Fruit fly (Drosophila melanogaster): ENCODE results near the gene Hmgcr.

The Hmgcr gene

DNA sequence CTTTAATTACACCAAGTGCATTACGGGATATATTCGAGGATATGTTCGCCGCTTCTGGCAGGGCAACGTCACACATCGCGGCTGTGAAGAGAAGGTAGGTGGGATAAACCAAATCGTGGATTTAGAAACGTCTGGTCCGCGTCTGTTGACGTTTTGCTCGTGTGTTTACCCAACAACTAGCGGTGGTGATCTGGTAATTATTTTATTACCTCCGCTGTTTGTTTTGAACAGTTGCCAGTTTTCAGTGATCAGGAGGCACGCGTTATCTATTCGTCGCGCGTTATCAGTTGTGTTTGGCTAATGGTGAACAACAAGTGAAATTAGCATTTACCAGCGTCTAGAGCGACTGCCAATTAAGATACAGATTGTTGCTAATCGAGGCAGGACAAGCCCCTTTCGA is 4.1 kb upstream of the Hmgcr start (continued):
- TF ChIP-seq Lhr (GFP tag; optimal IDR thresholded peaks at IDR 0.05) (no peak), CG17359 (tag; optimal IDR thresholded peaks at IDR 0.05) (peak; percentile 8), Atf6 (GFP tag; IDR thresholded peaks at IDR 0.05) (peak; percentile 70; the same call in 1 of the 2 replicates), ap (GFP tag; IDR thresholded peaks at IDR 0.05) (no peak), stc (GFP tag; IDR thresholded peaks at IDR 0.05) (no peak), dm (GFP tag; optimal IDR thresholded peaks at IDR 0.05) (no peak), CG10366 (GFP tag; IDR thresholded peaks at IDR 0.05) (no peak), grau (tag; optimal IDR thresholded peaks at IDR 0.05) (no peak), croc (GFP tag; conservative IDR thresholded peaks at IDR 0.05) (no peak), Dp (GFP tag; optimal IDR thresholded peaks at IDR 0.05) (no peak), CG8359 (GFP tag; optimal IDR thresholded peaks at IDR 0.05; ENCODE audit: borderline replicate concordance) (no peak), Vsx1 (GFP tag; optimal IDR thresholded peaks at IDR 0.05) (peak; percentile 41), Awh (GFP tag; IDR thresholded peaks at IDR 0.05) (no peak; the same call in 1 of the 2 replicates), CG7556 (GFP tag; optimal IDR thresholded peaks at IDR 0.05) (no peak), Doc2 (GFP tag; IDR thresholded peaks at IDR 0.05) (no peak), CG15011 (GFP tag; optimal IDR thresholded peaks at IDR 0.05) (peak; percentile 24), Nf-YC (tag; optimal IDR thresholded peaks at IDR 0.05) (no peak), H15 (GFP tag; IDR thresholded peaks at IDR 0.05) (no peak), Dad (GFP tag; optimal IDR thresholded peaks at IDR 0.05) (no peak), CG4820 (GFP tag; optimal IDR thresholded peaks at IDR 0.05) (no peak), gem (tag; optimal IDR thresholded peaks at IDR 0.05) (peak; percentile 9), CG4730 (GFP tag; IDR thresholded peaks at IDR 0.05) (no peak), Oaz (GFP tag; IDR thresholded peaks at IDR 0.05) (no peak), sisA (GFP tag; IDR thresholded peaks at IDR 0.05) (no peak), wor (GFP tag; IDR thresholded peaks at IDR 0.05) (no peak), ATbp (GFP tag; optimal IDR thresholded peaks at IDR 0.05) (peak; percentile 54), h (optimal IDR thresholded peaks at IDR 0.05) (no peak), Atf-2 (GFP tag; optimal IDR thresholded peaks at IDR 0.05) (no peak), kah (GFP tag; optimal IDR thresholded peaks at IDR 0.05) (peak; percentile 24), CG4404 (GFP tag; IDR thresholded peaks at IDR 0.05) (no peak), onecut (GFP tag; IDR thresholded peaks at IDR 0.05) (peak; percentile 21), dimm (GFP tag; IDR thresholded peaks at IDR 0.05) (no peak), CG32772 (GFP tag; IDR thresholded peaks at IDR 0.05) (no peak), run (tag; optimal IDR thresholded peaks at IDR 0.05) (no peak), tll (GFP tag; optimal IDR thresholded peaks at IDR 0.05) (peak in 1 of 2 experiments; percentile 74), CG2875 (GFP tag; optimal IDR thresholded peaks at IDR 0.05) (no peak), TFAM (GFP tag; optimal IDR thresholded peaks at IDR 0.05) (no peak), CG17829 (tag; optimal IDR thresholded peaks at IDR 0.05) (no peak), CG8478 (optimal IDR thresholded peaks at IDR 0.05) (no peak), CG17802 (tag; optimal IDR thresholded peaks at IDR 0.05) (no peak), crc (GFP tag; optimal IDR thresholded peaks at IDR 0.05) (no peak), sens (GFP tag) (peak; percentile 26), CG31365 (tag; optimal IDR thresholded peaks at IDR 0.05) (peak; percentile 37), Ets97D (GFP tag; optimal IDR thresholded peaks at IDR 0.05) (no peak), zfh2 (GFP tag; optimal IDR thresholded peaks at IDR 0.05) (no peak), CG4424 (GFP tag; optimal IDR thresholded peaks at IDR 0.05) (no peak), Oli (tag; optimal IDR thresholded peaks at IDR 0.05) (no peak), gt (GFP tag; IDR thresholded peaks at IDR 0.05) (no peak), sd (tag; optimal IDR thresholded peaks at IDR 0.05) (no peak), D (optimal IDR thresholded peaks at IDR 0.05) (no peak), D (GFP tag; optimal IDR thresholded peaks at IDR 0.05) (no peak), Mad (GFP tag; optimal IDR thresholded peaks at IDR 0.05) (no peak), pita (GFP tag; optimal IDR thresholded peaks at IDR 0.05) (no peak), zfh1 (GFP tag; IDR thresholded peaks at IDR 0.05) (no peak)
